Worm (Caenorhabditis elegans) whole organism, early embryonic: Measurements from ENCODE around the gene C53A5.2.
A peak's percentile ranks its signal among the peaks of the same experiment; 100 is the strongest.

Experiments
- B0310.2 ChIP-seq: sonication (generic microtip); optimal IDR thresholded peaks from 2 replicates; lab custom pipeline; 2016; ENCODE audit warnings: mild to moderate bottlenecking, missing genetic modification characterization, missing compliant biosample characterization
- F13C5.2 ChIP-seq: sonication (generic microtip); optimal IDR thresholded peaks from 2 replicates; lab custom pipeline; 2017; ENCODE audit warnings: mild to moderate bottlenecking, missing genetic modification characterization, inconsistent platforms, missing compliant biosample characterization
- aly-1 ChIP-seq: sonication (generic microtip); optimal IDR thresholded peaks from 2 replicates; lab custom pipeline; 2016; ENCODE audit warnings: missing genetic modification characterization, missing compliant biosample characterization
- ama-1 ChIP-seq: fragments of 150-350 bp; optimal IDR thresholded peaks from 2 replicates; lab custom pipeline; 2014
- ceh-13 ChIP-seq: fragments of 200-800 bp; sonication (Bioruptor generic); optimal IDR thresholded peaks from 2 replicates; lab custom pipeline; 2018; ENCODE audit warnings: mild to moderate bottlenecking, missing genetic modification characterization, missing compliant biosample characterization
- ceh-36 ChIP-seq: sonication (generic microtip); optimal IDR thresholded peaks from 2 replicates; lab custom pipeline; 2016; ENCODE audit warnings: missing genetic modification characterization, inconsistent platforms, missing compliant biosample characterization
- ets-7 ChIP-seq: sonication (generic microtip); optimal IDR thresholded peaks from 2 replicates; lab custom pipeline; 2016; ENCODE audit warnings: missing genotype, missing genetic modification characterization, missing compliant biosample characterization
- flt-1 ChIP-seq: fragments of 200-800 bp; sonication (Bioruptor generic); IDR thresholded peaks from 2 replicates; pipeline ENCODE4 v1.3.6; 2022; ENCODE audit warnings: missing genetic modification characterization, missing compliant biosample characterization
- hmbx-1 ChIP-seq: sonication (generic microtip); optimal IDR thresholded peaks from 2 replicates; lab custom pipeline; 2016; ENCODE audit warnings: mild to moderate bottlenecking, missing genetic modification characterization, missing compliant biosample characterization
- hmg-4 ChIP-seq: fragments of 200-800 bp; sonication (Bioruptor generic); optimal IDR thresholded peaks from 2 replicates; lab custom pipeline; 2018; ENCODE audit warnings: mild to moderate bottlenecking, missing genetic modification characterization, missing compliant biosample characterization
- hnd-1 ChIP-seq: sonication (generic microtip); optimal IDR thresholded peaks from 2 replicates; lab custom pipeline; 2016; ENCODE audit warnings: missing genetic modification characterization, missing compliant biosample characterization
- pes-1 ChIP-seq: fragments of 200-800 bp; sonication (Bioruptor generic); IDR thresholded peaks from 2 replicates; pipeline ENCODE4 v1.3.6; 2022; ENCODE audit warnings: missing genetic modification reagents, missing genetic modification characterization, missing compliant biosample characterization
- scrt-1 ChIP-seq: fragments of 200-800 bp; sonication (Bioruptor generic); IDR thresholded peaks from 2 replicates; pipeline ENCODE4 v1.3.6; 2022; ENCODE audit warnings: missing genetic modification characterization, missing compliant biosample characterization
- sea-1 ChIP-seq: fragments of 200-800 bp; sonication (Bioruptor generic); conservative IDR thresholded peaks from 2 replicates; pipeline ENCODE4 v1.3.6; 2022; ENCODE audit warnings: missing genetic modification characterization, missing compliant biosample characterization
- tbx-11 ChIP-seq: fragments of 200-800 bp; sonication (Bioruptor generic); IDR thresholded peaks from 2 replicates; pipeline ENCODE4 v1.3.6; 2022; ENCODE audit warnings: missing genetic modification characterization, missing compliant biosample characterization
- tbx-37 ChIP-seq: fragments of 200-800 bp; sonication (Bioruptor generic); conservative IDR thresholded peaks from 2 replicates; pipeline ENCODE4 v1.3.6; 2022; ENCODE audit warnings: missing genetic modification reagents, missing genetic modification characterization, missing compliant biosample characterization
- tra-4 ChIP-seq: sonication (generic microtip); optimal IDR thresholded peaks from 2 replicates; lab custom pipeline; 2017; ENCODE audit warnings: missing genetic modification characterization, missing compliant biosample characterization

C53A5.2 gene

DNA sequence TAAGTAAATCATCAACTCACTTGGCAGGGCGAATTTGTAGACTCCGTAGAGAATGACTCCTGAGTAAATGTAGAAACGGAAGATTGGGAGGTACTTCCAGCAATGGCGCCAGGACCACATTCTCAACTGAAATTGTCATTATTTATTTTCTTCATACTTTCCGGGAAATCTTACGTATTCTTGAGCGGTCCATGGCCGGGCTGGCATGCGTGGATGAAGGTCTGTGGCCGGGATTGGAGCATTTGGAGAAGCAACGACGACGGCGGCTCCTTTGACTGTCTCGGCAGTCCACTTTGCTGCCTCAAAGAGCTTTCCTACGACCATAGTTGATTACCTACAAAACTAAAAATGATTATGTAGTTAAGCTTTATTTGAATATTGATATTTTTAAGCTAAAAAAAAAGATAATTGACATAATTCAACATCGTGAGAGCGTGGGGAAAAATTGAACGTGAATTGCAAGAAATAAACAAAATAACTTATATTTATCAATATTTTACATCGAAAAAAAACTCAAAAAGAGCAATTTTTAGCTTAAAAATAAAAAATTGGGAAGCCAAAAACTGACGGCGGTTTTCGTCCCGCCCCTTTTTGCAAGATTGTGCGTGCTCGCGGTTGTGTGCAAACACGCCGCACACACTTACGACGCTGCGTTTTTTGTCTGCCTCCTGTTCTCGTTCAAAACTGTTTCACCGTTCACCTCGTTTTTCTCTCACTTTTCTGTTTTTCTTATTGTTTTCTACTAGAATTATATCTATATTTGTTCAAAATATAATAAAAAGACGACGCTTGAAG is 980 bp upstream of the C53A5.2 start, which contains the start of gene ril-1:
TSS of gene ril-1 (minus strand) at position 342 of the 795 bp plus-strand sequence.
- TF ChIP-seq sea-1 (0 out of 2 replicates have a peak, but pooled peaks have one; percentile 54), ceh-36 (tag; lab: Kevin White, UChicago) (no peak), hnd-1 (peak; percentile 8), ceh-13 (peak; percentile 32), tra-4 (tag; lab: Kevin White, UChicago) (no peak), aly-1 (tag; lab: Kevin White, UChicago) (no peak), F13C5.2 (tag; lab: Kevin White, UChicago) (peak; percentile 51), ama-1 (lab: Kevin White, UChicago) (no peak), scrt-1 (GFP tag; lab: Robert Waterston, UW) (no peak), tbx-11 (GFP tag; lab: Robert Waterston, UW) (no peak)

DNA sequence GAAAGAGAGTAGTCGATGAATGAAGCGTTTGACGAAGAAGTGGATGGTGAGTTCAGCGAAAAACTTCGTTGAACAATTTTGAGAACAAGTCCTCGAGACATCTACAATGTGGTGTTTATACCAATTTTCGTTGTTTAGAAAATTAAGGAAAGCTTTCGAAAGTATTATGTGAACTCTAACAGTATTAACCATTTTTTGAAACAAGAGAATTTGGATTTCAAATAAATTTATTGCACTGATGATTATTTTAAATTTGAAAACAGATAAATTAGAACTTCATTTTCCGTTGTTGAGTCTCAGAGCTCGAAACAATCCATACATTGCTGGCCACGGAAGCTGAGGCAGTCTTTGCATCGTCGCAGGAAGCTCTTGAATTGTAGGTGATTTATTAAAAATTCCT is 491 bp downstream of the C53A5.2 start, which contains the start of gene C53A5.16:
TSS of gene C53A5.16 (minus strand) at position 101 of the 400 bp plus-strand sequence.
- TF ChIP-seq ceh-36 (tag; lab: Kevin White, UChicago) = no peak
- TF ChIP-seq scrt-1 (GFP tag; lab: Robert Waterston, UW) = no peak
- TF ChIP-seq sea-1 = no peak
- TF ChIP-seq aly-1 (tag; lab: Kevin White, UChicago) = no peak
- no peak for TF ChIP-seq ets-7 (tag; lab: Kevin White, UChicago)
- TF ChIP-seq F13C5.2 (tag; lab: Kevin White, UChicago) = no peak
- no peak for TF ChIP-seq tbx-11 (GFP tag; lab: Robert Waterston, UW)
- no peak for TF ChIP-seq flt-1 (GFP tag; lab: Robert Waterston, UW)
- TF ChIP-seq hmbx-1 (tag; lab: Kevin White, UChicago) = no peak
- TF ChIP-seq B0310.2 (tag; lab: Kevin White, UChicago) = no peak
- no peak for TF ChIP-seq hnd-1
- TF ChIP-seq pes-1 (GFP tag; lab: Robert Waterston, UW) = no peak
- no peak for TF ChIP-seq tbx-37 (GFP tag; lab: Robert Waterston, UW)
- no peak for TF ChIP-seq ceh-13
- no peak for TF ChIP-seq tra-4 (tag; lab: Kevin White, UChicago)
- TF ChIP-seq hmg-4 = no peak
- no peak for TF ChIP-seq ama-1 (lab: Kevin White, UChicago)

DNA sequence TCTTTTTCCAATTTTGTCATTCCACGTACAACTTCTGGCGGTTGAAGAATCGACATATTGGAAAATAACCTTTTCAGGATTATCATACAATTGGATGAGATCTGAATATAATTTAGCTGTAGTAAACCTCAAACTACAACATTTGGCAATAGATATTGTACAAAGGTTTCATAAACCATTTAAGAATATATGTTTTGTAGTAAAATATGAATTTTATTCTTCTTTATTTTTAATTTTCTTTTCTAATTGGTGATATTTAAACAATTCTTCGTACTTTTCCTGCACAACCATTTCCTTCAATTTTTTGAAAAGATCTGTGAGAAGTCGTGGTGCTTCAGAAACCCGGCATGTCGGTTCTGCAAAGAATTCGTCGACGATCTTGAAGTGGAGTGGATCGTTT is 2.0 kb downstream of the C53A5.2 start, which contains the start of gene C53A5.17:
TSS of gene C53A5.17 (minus strand) at position 101 of the 400 bp plus-strand sequence.
- TF ChIP-seq tbx-11 (GFP tag; lab: Robert Waterston, UW) = no peak
- TF ChIP-seq hmbx-1 (tag; lab: Kevin White, UChicago) = no peak
- no peak for TF ChIP-seq F13C5.2 (tag; lab: Kevin White, UChicago)
- no peak for TF ChIP-seq B0310.2 (tag; lab: Kevin White, UChicago)
- TF ChIP-seq pes-1 (GFP tag; lab: Robert Waterston, UW) = no peak
- no peak for TF ChIP-seq flt-1 (GFP tag; lab: Robert Waterston, UW)
- TF ChIP-seq ceh-36 (tag; lab: Kevin White, UChicago) = no peak
- TF ChIP-seq ama-1 (lab: Kevin White, UChicago) = no peak
- no peak for TF ChIP-seq hmg-4
- TF ChIP-seq scrt-1 (GFP tag; lab: Robert Waterston, UW) = no peak
- no peak for TF ChIP-seq aly-1 (tag; lab: Kevin White, UChicago)
- no peak for TF ChIP-seq tbx-37 (GFP tag; lab: Robert Waterston, UW)

DNA sequence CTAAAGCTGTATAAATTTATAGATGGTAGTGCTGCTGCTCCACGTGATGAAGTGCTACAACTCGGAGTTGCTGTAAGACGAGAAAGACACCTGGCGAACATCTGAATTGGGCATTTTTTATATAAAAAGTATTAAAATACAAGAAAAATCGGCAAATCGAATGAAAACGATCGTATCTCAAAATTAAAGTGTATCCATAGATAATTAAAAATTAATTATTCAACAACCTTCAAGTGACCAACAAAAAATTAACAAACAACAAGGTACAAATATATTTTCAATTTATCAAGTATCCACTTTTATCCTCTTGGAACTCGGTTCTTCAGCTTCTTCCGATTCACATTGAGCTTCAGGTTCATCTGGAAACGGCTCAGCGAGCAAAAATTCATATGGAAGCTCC is 3.7 kb downstream of the C53A5.2 start, which contains the start of gene R02D5.8:
TSS of gene R02D5.8 (minus strand) at position 101 of the 400 bp plus-strand sequence.
- TF ChIP-seq flt-1 (GFP tag; lab: Robert Waterston, UW) (no peak), pes-1 (GFP tag; lab: Robert Waterston, UW) (no peak), ets-7 (tag; lab: Kevin White, UChicago) (no peak), ceh-36 (tag; lab: Kevin White, UChicago) (no peak), ama-1 (lab: Kevin White, UChicago) (no peak), hnd-1 (no peak), B0310.2 (tag; lab: Kevin White, UChicago) (no peak), hmbx-1 (tag; lab: Kevin White, UChicago) (no peak), hmg-4 (no peak), aly-1 (tag; lab: Kevin White, UChicago) (no peak), ceh-13 (no peak), scrt-1 (GFP tag; lab: Robert Waterston, UW) (no peak), tbx-37 (GFP tag; lab: Robert Waterston, UW) (no peak), sea-1 (no peak), tra-4 (tag; lab: Kevin White, UChicago) (no peak), F13C5.2 (tag; lab: Kevin White, UChicago) (no peak), tbx-11 (GFP tag; lab: Robert Waterston, UW) (no peak)

DNA sequence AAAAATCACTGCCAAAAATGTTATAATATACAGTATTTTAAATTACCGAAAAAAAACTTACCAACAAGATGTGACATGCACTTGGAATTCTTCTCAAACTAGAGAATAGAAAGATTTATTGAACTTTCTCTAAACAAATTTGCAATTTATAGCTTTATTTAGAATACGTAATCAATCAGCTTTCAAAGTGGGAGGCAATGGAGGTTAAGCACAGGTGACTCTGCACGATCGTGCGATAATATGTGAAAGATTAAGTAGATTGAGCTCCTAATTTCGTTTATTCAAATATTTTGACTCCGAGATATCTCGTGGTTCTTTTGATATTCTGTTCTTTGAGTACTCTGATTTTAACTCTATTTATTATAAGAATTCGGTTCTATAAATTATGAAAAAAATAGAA is 5.0 kb downstream of the C53A5.2 start, which contains the start of gene R02D5.6:
TSS of gene R02D5.6 (minus strand) at position 101 of the 400 bp plus-strand sequence.
- TF ChIP-seq hmbx-1 (tag; lab: Kevin White, UChicago) (no peak), hnd-1 (no peak), ama-1 (lab: Kevin White, UChicago) (no peak), hmg-4 (no peak), aly-1 (tag; lab: Kevin White, UChicago) (no peak), flt-1 (GFP tag; lab: Robert Waterston, UW) (no peak), B0310.2 (tag; lab: Kevin White, UChicago) (no peak), tbx-37 (GFP tag; lab: Robert Waterston, UW) (no peak), F13C5.2 (tag; lab: Kevin White, UChicago) (no peak), pes-1 (GFP tag; lab: Robert Waterston, UW) (no peak), tbx-11 (GFP tag; lab: Robert Waterston, UW) (no peak), tra-4 (tag; lab: Kevin White, UChicago) (no peak), ceh-13 (no peak), ceh-36 (tag; lab: Kevin White, UChicago) (no peak), sea-1 (no peak)

DNA sequence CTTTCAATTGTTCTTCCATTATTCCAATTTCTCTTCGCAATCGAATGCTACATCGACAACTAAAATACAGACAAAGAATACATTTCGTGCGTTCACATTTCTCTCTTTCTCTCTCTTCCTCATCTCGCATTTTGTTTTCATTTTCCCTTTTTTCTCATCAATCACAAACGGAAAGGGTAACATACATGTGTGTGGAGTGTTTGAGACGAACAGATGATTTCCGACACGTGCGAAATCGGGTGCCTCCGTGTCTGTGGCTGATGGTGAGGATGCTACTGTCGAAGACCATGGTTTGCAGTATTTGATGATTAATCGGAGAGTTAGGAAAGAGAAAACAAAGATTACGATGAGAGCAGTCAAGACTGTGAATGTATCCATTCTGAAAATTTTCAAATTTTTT is 12.3 kb downstream of the C53A5.2 start, which contains the start of gene R02D5.9:
TSS of gene R02D5.9 (minus strand) at position 378 of the 400 bp plus-strand sequence.
- no peak for TF ChIP-seq sea-1
- TF ChIP-seq flt-1 (GFP tag; lab: Robert Waterston, UW) = no peak
- no peak for TF ChIP-seq hmg-4
- TF ChIP-seq F13C5.2 (tag; lab: Kevin White, UChicago) = no peak
- TF ChIP-seq hnd-1 = no peak
- TF ChIP-seq pes-1 (GFP tag; lab: Robert Waterston, UW) = no peak
- TF ChIP-seq tra-4 (tag; lab: Kevin White, UChicago) = no peak
